Fruit fly (Drosophila melanogaster) whole organism, wandering third instar larva: ENCODE results near the gene CG9391.

ENCODE experiments used
- Abd-B ChIP-seq: fragments of >200 bp; optimal IDR thresholded peaks from 2 replicates; lab custom pipeline; 2017; ENCODE audit warnings: missing biosample characterization, missing genetic modification characterization
- CG32264 ChIP-seq: fragments of 200-800 bp; sonication (Bioruptor generic); optimal IDR thresholded peaks from 2 replicates; lab custom pipeline; 2016; ENCODE audit warnings: missing biosample characterization, missing genetic modification characterization
- CG9705 ChIP-seq: fragments of 200-800 bp; sonication (Bioruptor generic); optimal IDR thresholded peaks from 2 replicates; lab custom pipeline; 2018; ENCODE audit warnings: missing biosample characterization, mild to moderate bottlenecking, missing genetic modification characterization
- CrebA ChIP-seq: fragments of 200-800 bp; sonication (Bioruptor generic); optimal IDR thresholded peaks from 2 replicates; lab custom pipeline; 2016; ENCODE audit warnings: missing biosample characterization, mild to moderate bottlenecking, missing genetic modification characterization, borderline replicate concordance
- Dfd ChIP-seq: fragments of >200 bp; optimal IDR thresholded peaks from 2 replicates; lab custom pipeline; 2017; ENCODE audit warnings: missing biosample characterization, missing genetic modification characterization
- Dif ChIP-seq: fragments of 200-275, 200-300 bp; sonication (Bioruptor generic); optimal IDR thresholded peaks from 2 replicates; lab custom pipeline; 2018; ENCODE audit warnings: missing biosample characterization, missing genetic modification characterization; ENCODE audit not compliant: partially characterized antibody
- GATAd ChIP-seq: sonication (Bioruptor generic); optimal IDR thresholded peaks from 2 replicates; lab custom pipeline; 2016; ENCODE audit warnings: missing biosample characterization, missing genetic modification characterization
- HLH106 ChIP-seq: fragments of 200-800 bp; optimal IDR thresholded peaks from 3 replicates; lab custom pipeline; 2019; ENCODE audit warnings: missing biosample characterization, mild to moderate bottlenecking, missing genetic modification characterization, moderate library complexity
- Hnf4 ChIP-seq: fragments of 200-800 bp; sonication (Bioruptor generic); optimal IDR thresholded peaks from 2 replicates; lab custom pipeline; 2016; ENCODE audit warnings: missing biosample characterization, mild to moderate bottlenecking, missing genetic modification characterization
- Hr78 ChIP-seq: fragments of >200 bp; optimal IDR thresholded peaks from 2 replicates; lab custom pipeline; 2017; ENCODE audit warnings: missing biosample characterization, missing genetic modification characterization
- Hr83 ChIP-seq: fragments of 200-300 bp; sonication (Bioruptor generic); optimal IDR thresholded peaks from 2 replicates; lab custom pipeline; 2016; ENCODE audit warnings: missing biosample characterization, mild to moderate bottlenecking, missing genetic modification characterization, moderate library complexity; ENCODE audit not compliant: poor library complexity, severe bottlenecking
- Jra ChIP-seq: sonication (Bioruptor generic); optimal IDR thresholded peaks from 2 replicates; lab custom pipeline; 2016; ENCODE audit warnings: missing biosample characterization, missing genetic modification characterization
- Mio ChIP-seq: sonication (Bioruptor generic); optimal IDR thresholded peaks from 2 replicates; lab custom pipeline; 2016; ENCODE audit warnings: missing biosample characterization, missing genetic modification characterization
- Myc ChIP-seq: fragments of >200 bp; optimal IDR thresholded peaks from 2 replicates; lab custom pipeline; 2017
- N ChIP-seq: fragments of >200 bp; optimal IDR thresholded peaks from 2 replicates; lab custom pipeline; 2018; ENCODE audit warnings: missing biosample characterization, missing external identifiers, missing genetic modification characterization
- OdsH ChIP-seq: fragments of 200-800 bp; sonication (Bioruptor generic); optimal IDR thresholded peaks from 2 replicates; lab custom pipeline; 2016; ENCODE audit warnings: missing biosample characterization, mild to moderate bottlenecking, missing genetic modification characterization
- Rel ChIP-seq, 2 experiments: fragments of 200-800 bp; sonication (Bioruptor generic) in 1 of 2; optimal IDR thresholded peaks; 2 replicates in 1 of 2; 3 replicates in 1 of 2; lab custom pipeline; 2016 to 2019; ENCODE audit warnings: mild to moderate bottlenecking in 2 of 2, missing biosample characterization in 2 of 2, missing genetic modification characterization in 2 of 2, moderate library complexity in 1 of 2
- Sp1 ChIP-seq: fragments of 200-800 bp; sonication (Bioruptor generic); optimal IDR thresholded peaks from 3 replicates; lab custom pipeline; 2019; ENCODE audit warnings: missing biosample characterization, mild to moderate bottlenecking, missing genetic modification characterization, moderate library complexity
- Vsx2 ChIP-seq: fragments of 200-300, 225-300 bp; sonication (Bioruptor generic); optimal IDR thresholded peaks from 2 replicates; lab custom pipeline; 2018; ENCODE audit warnings: missing biosample characterization, missing genetic modification characterization; ENCODE audit not compliant: partially characterized antibody
- br ChIP-seq: fragments of 200-800 bp; sonication (Bioruptor generic); optimal IDR thresholded peaks from 2 replicates; lab custom pipeline; 2016; ENCODE audit warnings: missing biosample characterization, missing genetic modification characterization
- brk ChIP-seq: fragments of 200-800 bp; sonication (Bioruptor generic); optimal IDR thresholded peaks from 2 replicates; lab custom pipeline; 2016; ENCODE audit warnings: missing biosample characterization, mild to moderate bottlenecking, missing genetic modification characterization
- dl ChIP-seq, 2 experiments: fragments of 175-275, 200-275 bp in 1 of 2; fragments of 200-275 bp in 1 of 2; sonication (Bioruptor generic); optimal IDR thresholded peaks; lab custom pipeline; 2018; ENCODE audit warnings: mild to moderate bottlenecking in 2 of 2, missing biosample characterization in 2 of 2, missing genetic modification characterization in 2 of 2, moderate library complexity in 2 of 2; ENCODE audit not compliant: partially characterized antibody in 2 of 2, insufficient read depth in 1 of 2
- dmrt93B ChIP-seq: fragments of 200-800 bp; sonication (Bioruptor generic); optimal IDR thresholded peaks from 2 replicates; lab custom pipeline; 2018; ENCODE audit warnings: missing biosample characterization, mild to moderate bottlenecking, missing genetic modification characterization
- dsf ChIP-seq: sonication (Bioruptor generic); optimal IDR thresholded peaks from 2 replicates; lab custom pipeline; 2016; ENCODE audit warnings: missing biosample characterization, missing genetic modification characterization, borderline replicate concordance
- ey ChIP-seq: fragments of 200-800 bp; sonication (Bioruptor generic); optimal IDR thresholded peaks from 2 replicates; lab custom pipeline; 2016; ENCODE audit warnings: missing biosample characterization, missing genetic modification characterization
- foxo ChIP-seq, 2 experiments: fragments of 200-800 bp; sonication (Bioruptor generic); optimal IDR thresholded peaks; 2 replicates in 1 of 2; 3 replicates in 1 of 2; lab custom pipeline; 2016 to 2017; ENCODE audit warnings: missing biosample characterization in 2 of 2, missing genetic modification characterization in 2 of 2
- fru ChIP-seq: fragments of 200-800 bp; sonication (Bioruptor generic); optimal IDR thresholded peaks from 3 replicates; lab custom pipeline; 2016; ENCODE audit warnings: missing biosample characterization, mild to moderate bottlenecking, missing genetic modification characterization
- h ChIP-seq: fragments of 200-800 bp; sonication (Bioruptor generic); optimal IDR thresholded peaks from 3 replicates; lab custom pipeline; 2016; ENCODE audit warnings: missing biosample characterization, mild to moderate bottlenecking, missing genetic modification characterization
- jim ChIP-seq: fragments of 175-275, 200-325 bp; sonication (Bioruptor generic); optimal IDR thresholded peaks from 2 replicates; lab custom pipeline; 2016; ENCODE audit warnings: missing biosample characterization, mild to moderate bottlenecking, missing genetic modification characterization
- lola ChIP-seq: fragments of >200 bp; optimal IDR thresholded peaks from 2 replicates; lab custom pipeline; 2017; ENCODE audit warnings: missing biosample characterization, missing genetic modification characterization
- pan ChIP-seq: fragments of >200 bp; optimal IDR thresholded peaks from 2 replicates; lab custom pipeline; 2017
- psq ChIP-seq: fragments of 200-800 bp; sonication (Bioruptor generic); optimal IDR thresholded peaks from 3 replicates; lab custom pipeline; 2017; ENCODE audit warnings: missing biosample characterization, mild to moderate bottlenecking, missing genetic modification characterization, moderate library complexity
- rgr ChIP-seq: fragments of 200-800 bp; sonication (Bioruptor generic); optimal IDR thresholded peaks from 3 replicates; lab custom pipeline; 2016; ENCODE audit warnings: missing biosample characterization, mild to moderate bottlenecking, missing genetic modification characterization
- sage ChIP-seq: fragments of 200-800 bp; sonication (Bioruptor generic); optimal IDR thresholded peaks from 2 replicates; lab custom pipeline; 2016; ENCODE audit warnings: missing biosample characterization, mild to moderate bottlenecking, missing genetic modification characterization
- sv ChIP-seq: fragments of 200-800 bp; sonication (Bioruptor generic); optimal IDR thresholded peaks from 3 replicates; lab custom pipeline; 2016; ENCODE audit warnings: missing biosample characterization, missing genetic modification characterization
- tai ChIP-seq: sonication (Bioruptor generic); optimal IDR thresholded peaks from 2 replicates; lab custom pipeline; 2016; ENCODE audit warnings: missing biosample characterization, missing genetic modification characterization
- usp ChIP-seq: fragments of >200 bp; optimal IDR thresholded peaks from 2 replicates; lab custom pipeline; 2017; ENCODE audit warnings: missing biosample characterization, missing genetic modification characterization
- woc ChIP-seq: sonication (Bioruptor generic); optimal IDR thresholded peaks from 2 replicates; lab custom pipeline; 2016; ENCODE audit warnings: missing biosample characterization, mild to moderate bottlenecking, missing genetic modification characterization

Gene CG9391

dm6 chr3L:21252932-21253760 lies 15.0 kb downstream of the CG9391 start:
- TF ChIP-seq OdsH (GFP tag; lab: Kevin White, UChicago) (peak; percentile 10), sv (no peak), woc (GFP tag; lab: Kevin White, UChicago) (peak; percentile 48), pan (lab: Kevin White, UChicago) (no peak), HLH106 (tag; lab: Kevin White, UChicago) (peak; percentile 43), br (GFP tag; lab: Kevin White, UChicago) (no peak), GATAd (no peak), ey (GFP tag; lab: Kevin White, UChicago) (no peak), h (peak; percentile 31), foxo (GFP tag; optimal IDR thresholded peaks at IDR 0.05; lab: Kevin White, UChicago) (peak in 1 of 2 experiments; percentile 42), Sp1 (peak; percentile 36), lola (no peak), Vsx2 (GFP tag; lab: Kevin White, UChicago) (peak; percentile 12), dmrt93B (GFP tag; lab: Kevin White, UChicago) (no peak), Rel (GFP tag; optimal IDR thresholded peaks at IDR 0.05; lab: Kevin White, UChicago) (no peak), Rel (tag; optimal IDR thresholded peaks at IDR 0.05; lab: Kevin White, UChicago) (peak; percentile 87), Dif (peak; percentile 2), dl (GFP tag; optimal IDR thresholded peaks at IDR 0.05; lab: Kevin White, UChicago; ENCODE audit: insufficient read depth in 1 of 2, partially characterized antibody in 2 of 2) (peak in 1 of 2 experiments; percentile 59)

dm6 chr3L:21252525-21252924 lies 15.6 kb downstream of the CG9391 start:
- no peak for TF ChIP-seq Sp1
- peak in 1 of 2 experiments; percentile 43 for TF ChIP-seq dl (GFP tag; optimal IDR thresholded peaks at IDR 0.05; lab: Kevin White, UChicago; ENCODE audit: insufficient read depth in 1 of 2, partially characterized antibody in 2 of 2)
- peak; percentile 10 for TF ChIP-seq CG9705 (GFP tag; lab: Kevin White, UChicago)
- peak; percentile 12 for TF ChIP-seq psq
- peak; percentile 5 for TF ChIP-seq jim
- peak; percentile 57 for TF ChIP-seq br (GFP tag; lab: Kevin White, UChicago)
- TF ChIP-seq fru (GFP tag; lab: Kevin White, UChicago) = peak; percentile 19
- no peak for TF ChIP-seq brk (GFP tag; lab: Kevin White, UChicago)
- TF ChIP-seq Rel (GFP tag; optimal IDR thresholded peaks at IDR 0.05; lab: Kevin White, UChicago) = peak; percentile 24
- TF ChIP-seq Rel (tag; optimal IDR thresholded peaks at IDR 0.05; lab: Kevin White, UChicago) = no peak
- TF ChIP-seq Vsx2 (GFP tag; lab: Kevin White, UChicago) = peak; percentile 31
- TF ChIP-seq Dfd (GFP tag; lab: Kevin White, UChicago) = peak; percentile 47
- no peak for TF ChIP-seq dsf (GFP tag; lab: Kevin White, UChicago)
- TF ChIP-seq woc (GFP tag; lab: Kevin White, UChicago) = peak; percentile 77
- TF ChIP-seq Hnf4 (GFP tag; lab: Kevin White, UChicago) = peak; percentile 44
- peak; percentile 88 for TF ChIP-seq Dif

DNA sequence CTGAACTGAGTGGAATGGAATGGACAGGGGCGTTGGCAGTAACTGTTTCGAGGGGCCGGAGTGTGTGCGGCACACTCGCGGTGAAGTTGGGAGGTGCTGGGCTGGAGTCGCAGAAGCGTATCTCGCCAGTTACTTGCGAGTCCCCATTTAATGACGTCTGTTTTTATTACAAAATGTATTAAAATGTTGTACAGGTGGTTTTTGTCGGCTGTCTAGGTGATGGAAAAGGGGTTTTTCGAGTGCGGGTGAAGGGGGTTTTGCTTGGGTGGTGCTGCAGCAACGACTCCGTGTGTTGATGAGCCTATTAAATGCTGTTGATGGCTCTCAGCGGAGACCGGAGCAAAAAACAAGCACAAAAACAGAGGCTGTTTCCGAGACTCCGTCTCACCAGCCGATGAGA lies 16.8 kb downstream of the CG9391 start:
- TF ChIP-seq Dif (no peak), HLH106 (tag; lab: Kevin White, UChicago) (peak; percentile 37), CG32264 (GFP tag; lab: Kevin White, UChicago) (no peak), CG9705 (GFP tag; lab: Kevin White, UChicago) (no peak), br (GFP tag; lab: Kevin White, UChicago) (peak; percentile 64), dl (GFP tag; optimal IDR thresholded peaks at IDR 0.05; lab: Kevin White, UChicago; ENCODE audit: insufficient read depth in 1 of 2, partially characterized antibody in 2 of 2) (no peak), Mio (GFP tag; lab: Kevin White, UChicago) (no peak), Rel (GFP tag; optimal IDR thresholded peaks at IDR 0.05; lab: Kevin White, UChicago) (no peak), Rel (tag; optimal IDR thresholded peaks at IDR 0.05; lab: Kevin White, UChicago) (no peak), dsf (GFP tag; lab: Kevin White, UChicago) (no peak), fru (GFP tag; lab: Kevin White, UChicago) (peak; percentile 70), Hr83 (GFP tag; lab: Kevin White, UChicago) (no peak), CrebA (no peak), h (peak; percentile 61), Myc (lab: Kevin White, UChicago) (no peak), pan (lab: Kevin White, UChicago) (no peak), psq (peak; percentile 33), Sp1 (peak; percentile 24), ey (GFP tag; lab: Kevin White, UChicago) (peak; percentile 49), sage (no peak), jim (no peak), Abd-B (GFP tag; lab: Kevin White, UChicago) (no peak), sv (no peak), Dfd (GFP tag; lab: Kevin White, UChicago) (no peak), Hnf4 (GFP tag; lab: Kevin White, UChicago) (peak; percentile 21), foxo (GFP tag; optimal IDR thresholded peaks at IDR 0.05; lab: Kevin White, UChicago) (peak in 1 of 2 experiments; percentile 57), lola (no peak), woc (GFP tag; lab: Kevin White, UChicago) (peak; percentile 41), N (GFP tag; lab: Kevin White, UChicago) (no peak), GATAd (no peak), Vsx2 (GFP tag; lab: Kevin White, UChicago) (no peak), tai (GFP tag; lab: Kevin White, UChicago) (no peak), OdsH (GFP tag; lab: Kevin White, UChicago) (peak; percentile 40), Hr78 (GFP tag; lab: Kevin White, UChicago) (no peak), rgr (GFP tag; lab: Kevin White, UChicago) (peak; percentile 51), usp (GFP tag; lab: Kevin White, UChicago) (no peak), dmrt93B (GFP tag; lab: Kevin White, UChicago) (peak; percentile 10), brk (GFP tag; lab: Kevin White, UChicago) (no peak), Jra (GFP tag; lab: Kevin White, UChicago) (no peak)
